Fruit fly (Drosophila melanogaster): ENCODE data around the gene Sec61gamma.

Sec61gamma gene

DNA sequence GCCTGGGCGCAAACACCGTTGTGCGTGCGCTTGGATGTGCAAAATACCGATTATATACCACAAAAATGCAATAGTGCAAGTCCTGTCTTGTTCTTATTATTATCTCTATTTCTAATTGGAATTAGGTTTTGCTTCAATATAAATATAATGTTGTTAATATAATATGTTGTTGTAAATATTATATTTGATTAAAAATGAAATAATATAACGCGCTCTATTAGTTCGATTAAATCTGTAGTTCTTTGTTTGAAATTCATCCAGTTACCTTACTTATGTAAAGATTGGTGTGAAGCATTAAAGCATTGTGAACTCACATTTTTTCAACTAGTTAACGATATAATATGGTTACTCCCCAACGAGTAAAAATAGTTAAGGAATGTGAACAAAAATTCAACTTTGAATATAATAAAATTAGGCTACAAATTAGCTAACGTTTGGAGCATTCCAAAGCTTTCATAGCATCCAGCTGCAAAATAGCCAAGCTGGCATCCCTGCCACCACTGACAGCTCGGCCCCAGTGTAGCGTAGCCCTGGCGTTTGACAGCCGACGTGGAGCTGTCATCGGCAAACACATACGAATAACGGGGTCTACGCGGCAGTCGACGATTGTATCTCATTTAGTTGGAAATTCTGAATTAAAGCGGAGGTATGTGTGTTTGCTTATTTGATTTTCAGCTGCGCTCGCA is at the start of gene Sec61gamma, which contains the start of gene CG12237:
Gene Sec61gamma, plus strand, starts transcription at position 509 of the 686 bp plus-strand sequence.
Gene CG12237, minus strand, starts transcription at position 51 of the 686 bp plus-strand sequence.
- peak; percentile 41 for TF ChIP-seq tj (GFP tag; optimal IDR thresholded peaks at IDR 0.05)
- TF ChIP-seq CG7101 (tag; optimal IDR thresholded peaks at IDR 0.05): peak; percentile 40
- peak; percentile 18 for TF ChIP-seq CG11617 (GFP tag; optimal IDR thresholded peaks at IDR 0.05)
- no peak for TF ChIP-seq Clk (GFP tag; optimal IDR thresholded peaks at IDR 0.05)
- no peak for TF ChIP-seq CG14711 (tag; optimal IDR thresholded peaks at IDR 0.05)
- peak; percentile 31 for TF ChIP-seq Mnt (GFP tag; optimal IDR thresholded peaks at IDR 0.05)
- TF ChIP-seq CG12768 (GFP tag; optimal IDR thresholded peaks at IDR 0.05): peak; percentile 1
- peak; percentile 95 for TF ChIP-seq ovo (GFP tag; optimal IDR thresholded peaks at IDR 0.05)
- TF ChIP-seq CG5204 (GFP tag; optimal IDR thresholded peaks at IDR 0.05): no peak
- TF ChIP-seq CG1620 (GFP tag; optimal IDR thresholded peaks at IDR 0.05): peak; percentile 65
- TF ChIP-seq bab1 (GFP tag; optimal IDR thresholded peaks at IDR 0.05): peak; percentile 55
- no peak for TF ChIP-seq Hr96 (GFP tag; optimal IDR thresholded peaks at IDR 0.05)
- TF ChIP-seq pad (GFP tag; optimal IDR thresholded peaks at IDR 0.05): peak; percentile 39

DNA sequence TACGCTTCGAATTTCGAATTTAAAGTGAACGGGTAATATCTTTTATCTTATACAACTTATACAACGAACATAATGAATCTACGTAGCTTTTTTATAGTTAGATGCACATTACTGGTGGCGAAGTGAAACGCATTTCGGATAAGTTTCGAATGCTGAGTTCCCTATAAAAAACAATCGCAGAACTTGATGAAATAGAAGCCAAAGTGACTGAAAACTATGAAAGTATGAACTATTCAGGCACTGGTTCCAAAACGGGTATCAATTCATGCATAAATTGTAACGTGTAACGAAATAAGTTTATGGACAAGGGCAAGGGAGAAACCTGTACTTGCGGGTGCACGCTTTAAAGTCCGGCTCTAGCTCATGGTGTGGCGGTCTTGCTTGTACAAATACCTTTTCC is 47.3 kb upstream of the Sec61gamma start:
- TF ChIP-seq CG12768 (GFP tag; optimal IDR thresholded peaks at IDR 0.05) (no peak), CG7101 (tag; optimal IDR thresholded peaks at IDR 0.05) (no peak), CG11617 (GFP tag; optimal IDR thresholded peaks at IDR 0.05) (no peak), CG7045 (GFP tag; optimal IDR thresholded peaks at IDR 0.05) (no peak), ovo (GFP tag; optimal IDR thresholded peaks at IDR 0.05) (no peak), Mnt (GFP tag; optimal IDR thresholded peaks at IDR 0.05) (no peak), toe (GFP tag; optimal IDR thresholded peaks at IDR 0.05) (no peak), kay (GFP tag; ENCODE audit: borderline replicate concordance) (no peak), cnc (optimal IDR thresholded peaks at IDR 0.05) (no peak)

DNA sequence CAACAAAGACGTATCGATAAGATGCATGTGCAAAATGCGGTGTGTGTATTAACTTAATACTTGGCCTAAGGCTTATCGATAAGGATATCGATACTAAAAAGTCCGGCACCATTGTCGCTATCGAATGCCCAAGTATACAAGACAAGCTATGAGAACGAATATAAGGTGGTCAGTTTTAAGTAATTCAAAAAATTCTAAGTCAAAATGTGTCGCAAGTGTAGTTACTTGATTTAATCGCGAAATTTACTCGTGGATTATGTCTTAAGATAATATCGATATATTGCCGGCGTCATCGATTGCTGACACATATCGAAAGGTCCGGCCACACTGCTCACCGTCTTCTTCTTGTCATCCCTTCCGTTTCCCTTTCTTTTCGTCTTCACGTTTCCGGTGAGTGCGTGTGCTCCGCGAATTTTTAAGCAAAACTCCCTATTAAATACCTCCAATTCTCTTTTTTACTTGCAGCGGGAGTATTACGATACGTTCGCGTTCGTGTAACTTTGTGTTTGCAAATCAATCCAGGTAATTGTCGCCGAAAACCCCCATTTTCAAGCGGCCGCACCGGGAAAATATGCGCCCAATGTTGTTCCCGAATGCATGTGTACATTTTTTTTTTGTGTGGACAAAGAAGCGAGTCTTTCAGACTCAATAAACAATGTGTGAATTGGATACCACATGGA is 45.3 kb upstream of the Sec61gamma start, which contains the start of gene RpS10b:
Gene RpS10b, plus strand, starts transcription at position 348 of the 680 bp plus-strand sequence.
- peak; percentile 97 for TF ChIP-seq ovo (GFP tag; optimal IDR thresholded peaks at IDR 0.05)
- TF ChIP-seq kay (GFP tag; ENCODE audit: borderline replicate concordance): peak; percentile 58
- TF ChIP-seq bab1 (GFP tag; optimal IDR thresholded peaks at IDR 0.05): peak; percentile 96
- peak; percentile 34 for TF ChIP-seq Clk (GFP tag; optimal IDR thresholded peaks at IDR 0.05)
- peak; percentile 82 for TF ChIP-seq CG7045 (GFP tag; optimal IDR thresholded peaks at IDR 0.05)
- peak; percentile 79 for TF ChIP-seq CG12768 (GFP tag; optimal IDR thresholded peaks at IDR 0.05)
- peak; percentile 78 for TF ChIP-seq CG33017 (tag; optimal IDR thresholded peaks at IDR 0.05)
- TF ChIP-seq tj (GFP tag; optimal IDR thresholded peaks at IDR 0.05): peak; percentile 88
- TF ChIP-seq CG7101 (tag; optimal IDR thresholded peaks at IDR 0.05): peak; percentile 95
- peak; percentile 34 for TF ChIP-seq cic (GFP tag; optimal IDR thresholded peaks at IDR 0.05)
- TF ChIP-seq CG11617 (GFP tag; optimal IDR thresholded peaks at IDR 0.05): peak; percentile 98
- peak; percentile 98 for TF ChIP-seq CG1620 (GFP tag; optimal IDR thresholded peaks at IDR 0.05)
- peak; percentile 77 for TF ChIP-seq toe (GFP tag; optimal IDR thresholded peaks at IDR 0.05)
- TF ChIP-seq CG14711 (tag; optimal IDR thresholded peaks at IDR 0.05): peak; percentile 70
- TF ChIP-seq Mnt (GFP tag; optimal IDR thresholded peaks at IDR 0.05): peak; percentile 96
- TF ChIP-seq pad (GFP tag; optimal IDR thresholded peaks at IDR 0.05): peak; percentile 86
- no peak for TF ChIP-seq cnc (optimal IDR thresholded peaks at IDR 0.05)
- TF ChIP-seq Crg-1 (GFP tag; optimal IDR thresholded peaks at IDR 0.05): peak; percentile 98
- peak; percentile 85 for TF ChIP-seq CG5204 (GFP tag; optimal IDR thresholded peaks at IDR 0.05)
- TF ChIP-seq Hr96 (GFP tag; optimal IDR thresholded peaks at IDR 0.05): peak; percentile 95

DNA sequence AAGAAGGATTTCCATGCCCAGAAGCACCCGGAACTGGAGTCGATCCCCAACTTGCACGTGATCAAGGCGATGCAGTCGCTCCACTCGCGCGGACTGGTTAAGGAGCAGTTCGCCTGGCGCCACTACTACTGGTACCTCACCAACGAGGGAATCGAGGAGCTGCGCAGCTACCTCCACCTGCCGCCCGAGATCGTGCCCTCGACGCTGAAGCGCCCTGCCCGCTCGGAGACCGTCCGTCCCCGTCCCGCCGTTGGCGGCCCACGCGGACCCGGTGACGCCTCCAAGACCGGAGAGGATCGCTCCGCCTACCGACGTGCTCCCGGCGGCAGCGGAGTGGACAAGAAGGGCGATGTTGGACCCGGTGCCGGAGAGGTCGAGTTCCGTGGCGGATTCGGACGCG is 44.6 kb upstream of the Sec61gamma start:
- no peak for TF ChIP-seq CG1620 (GFP tag; optimal IDR thresholded peaks at IDR 0.05)
- TF ChIP-seq ovo (GFP tag; optimal IDR thresholded peaks at IDR 0.05): no peak
- TF ChIP-seq kay (GFP tag; ENCODE audit: borderline replicate concordance): no peak
- no peak for TF ChIP-seq CG5204 (GFP tag; optimal IDR thresholded peaks at IDR 0.05)
- no peak for TF ChIP-seq toe (GFP tag; optimal IDR thresholded peaks at IDR 0.05)
- no peak for TF ChIP-seq CG7045 (GFP tag; optimal IDR thresholded peaks at IDR 0.05)
- TF ChIP-seq CG14711 (tag; optimal IDR thresholded peaks at IDR 0.05): no peak
- no peak for TF ChIP-seq CG7101 (tag; optimal IDR thresholded peaks at IDR 0.05)
- TF ChIP-seq Mnt (GFP tag; optimal IDR thresholded peaks at IDR 0.05): no peak

DNA sequence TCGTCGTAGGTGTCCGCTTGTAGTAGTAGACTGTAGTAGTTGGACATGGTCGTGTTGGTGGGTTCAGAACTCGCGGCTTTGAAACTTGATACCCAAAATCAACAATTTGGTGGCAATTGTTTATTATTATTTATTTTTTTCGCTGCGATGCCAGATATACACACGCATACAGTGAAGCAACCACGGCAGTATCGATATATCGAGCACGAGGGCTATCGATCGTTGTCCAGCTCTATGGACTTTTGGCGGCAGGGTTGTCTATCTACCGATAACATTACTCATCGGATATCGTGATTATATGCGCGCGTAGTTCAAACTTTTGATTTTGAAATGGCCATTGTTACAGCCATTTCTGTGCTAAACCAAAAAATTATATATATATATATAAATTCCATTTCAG is 41.5 kb upstream of the Sec61gamma start, which contains the start of gene CG14220:
Gene CG14220, minus strand, starts transcription at position 208 of the 400 bp plus-strand sequence.
- TF ChIP-seq kay (GFP tag; ENCODE audit: borderline replicate concordance): no peak
- TF ChIP-seq Hr96 (GFP tag; optimal IDR thresholded peaks at IDR 0.05): no peak
- no peak for TF ChIP-seq CG12768 (GFP tag; optimal IDR thresholded peaks at IDR 0.05)
- TF ChIP-seq CG7101 (tag; optimal IDR thresholded peaks at IDR 0.05): peak; percentile 36
- TF ChIP-seq Clk (GFP tag; optimal IDR thresholded peaks at IDR 0.05): no peak
- TF ChIP-seq ovo (GFP tag; optimal IDR thresholded peaks at IDR 0.05): peak; percentile 10
- TF ChIP-seq pad (GFP tag; optimal IDR thresholded peaks at IDR 0.05): peak; percentile 11
- no peak for TF ChIP-seq CG5204 (GFP tag; optimal IDR thresholded peaks at IDR 0.05)
- TF ChIP-seq Mnt (GFP tag; optimal IDR thresholded peaks at IDR 0.05): peak; percentile 57
- no peak for TF ChIP-seq CG7045 (GFP tag; optimal IDR thresholded peaks at IDR 0.05)
- peak; percentile 29 for TF ChIP-seq cic (GFP tag; optimal IDR thresholded peaks at IDR 0.05)
- peak; percentile 23 for TF ChIP-seq Crg-1 (GFP tag; optimal IDR thresholded peaks at IDR 0.05)
- TF ChIP-seq CG33017 (tag; optimal IDR thresholded peaks at IDR 0.05): no peak
- TF ChIP-seq CG14711 (tag; optimal IDR thresholded peaks at IDR 0.05): peak; percentile 94
- no peak for TF ChIP-seq CG11617 (GFP tag; optimal IDR thresholded peaks at IDR 0.05)
- TF ChIP-seq toe (GFP tag; optimal IDR thresholded peaks at IDR 0.05): no peak
- TF ChIP-seq bab1 (GFP tag; optimal IDR thresholded peaks at IDR 0.05): peak; percentile 49
- TF ChIP-seq cnc (optimal IDR thresholded peaks at IDR 0.05): no peak
- peak; percentile 42 for TF ChIP-seq tj (GFP tag; optimal IDR thresholded peaks at IDR 0.05)
- peak; percentile 8 for TF ChIP-seq CG1620 (GFP tag; optimal IDR thresholded peaks at IDR 0.05)
